Worm (Caenorhabditis elegans) whole organism, L4 larva: Measurements from ENCODE around the gene F31F6.2.

ENCODE experiments used
- F10B5.3 ChIP-seq: sonication (generic microtip); optimal IDR thresholded peaks from 2 replicates; lab custom pipeline; 2016; ENCODE audit warnings: mild to moderate bottlenecking, missing genetic modification characterization, missing compliant biosample characterization
- F49E8.2 ChIP-seq: sonication (generic microtip); optimal IDR thresholded peaks from 2 replicates; lab custom pipeline; 2016; ENCODE audit warnings: missing compliant biosample characterization, mild to moderate bottlenecking, missing genetic modification characterization, borderline replicate concordance
- Y5F2A.4 ChIP-seq: fragments of 200-800 bp; sonication (Bioruptor generic); optimal IDR thresholded peaks from 2 replicates; lab custom pipeline; 2018; ENCODE audit warnings: mild to moderate bottlenecking, missing genetic modification characterization, missing compliant biosample characterization
- ZK337.2 ChIP-seq: fragments of 200-800 bp; sonication (Bioruptor generic); IDR thresholded peaks from 2 replicates; pipeline ENCODE4 v1.3.6; 2022; ENCODE audit warnings: missing genetic modification reagents, missing genetic modification characterization, missing compliant biosample characterization
- aha-1 ChIP-seq: fragments of 150-350 bp; peaks from one replicate; lab custom pipeline; 2014; ENCODE audit warnings: missing biosample characterization, missing genetic modification characterization
- ama-1 ChIP-seq: fragments of 150-350 bp; optimal IDR thresholded peaks from 2 replicates; lab custom pipeline; 2014; ENCODE audit warnings: inconsistent platforms, mixed read lengths
- attf-4 ChIP-seq: sonication (generic microtip); optimal IDR thresholded peaks from 3 replicates; lab custom pipeline; 2017; ENCODE audit warnings: missing biosample characterization, missing genetic modification characterization
- ceh-32 ChIP-seq: sonication (generic microtip); optimal IDR thresholded peaks from 2 replicates; lab custom pipeline; 2016; ENCODE audit warnings: mild to moderate bottlenecking, missing genetic modification characterization, missing compliant biosample characterization; ENCODE audit not compliant: poor library complexity
- ceh-44 ChIP-seq: fragments of 200-800 bp; sonication (Bioruptor generic); IDR thresholded peaks from 2 replicates; pipeline ENCODE4 v1.3.6; 2022; ENCODE audit warnings: missing genetic modification reagents, missing genetic modification characterization, missing compliant biosample characterization
- ces-1 ChIP-seq: fragments of 150-350 bp; sonication (generic microtip); optimal IDR thresholded peaks from 4 replicates; lab custom pipeline; 2014; ENCODE audit warnings: missing biosample characterization, missing genetic modification reagents, missing genetic modification characterization
- dmd-8 ChIP-seq: fragments of 200-800 bp; sonication (Bioruptor generic); IDR thresholded peaks from 2 replicates; pipeline ENCODE4 v1.3.6; 2022; ENCODE audit warnings: missing genetic modification characterization, missing compliant biosample characterization
- dve-1 ChIP-seq: sonication (generic microtip); optimal IDR thresholded peaks from 2 replicates; lab custom pipeline; 2017; ENCODE audit warnings: antibody characterized with exemption, mild to moderate bottlenecking, missing genetic modification characterization, missing compliant biosample characterization; ENCODE audit not compliant: insufficient read depth
- egl-27 ChIP-seq: sonication (generic microtip); optimal IDR thresholded peaks from 3 replicates; lab custom pipeline; 2017; ENCODE audit warnings: missing biosample characterization, missing genetic modification reagents, missing genetic modification characterization
- egl-43 ChIP-seq: fragments of 200-800 bp; sonication (Bioruptor generic); IDR thresholded peaks from 2 replicates; pipeline ENCODE4 v1.3.6; 2022; ENCODE audit warnings: missing genetic modification reagents, missing genetic modification characterization, missing compliant biosample characterization
- fkh-10 ChIP-seq: fragments of 150-350 bp; optimal IDR thresholded peaks from 2 replicates; lab custom pipeline; 2014; ENCODE audit warnings: missing biosample characterization, missing genetic modification reagents, missing genetic modification characterization
- gei-8 ChIP-seq: fragments of 200-800 bp; sonication (Bioruptor generic); optimal IDR thresholded peaks from 2 replicates; lab custom pipeline; 2018; ENCODE audit warnings: mild to moderate bottlenecking, missing genetic modification characterization, missing compliant biosample characterization
- hmg-1.1 ChIP-seq: fragments of 200-800 bp; sonication (Bioruptor generic); IDR thresholded peaks from 2 replicates; pipeline ENCODE4 v1.3.6; 2022; ENCODE audit warnings: missing genetic modification reagents, missing genetic modification characterization, missing compliant biosample characterization
- lin-15B ChIP-seq: fragments of 150-350 bp; sonication (generic microtip); optimal IDR thresholded peaks from 3 replicates; lab custom pipeline; 2014; ENCODE audit warnings: missing biosample characterization, missing genetic modification characterization
- lin-38 ChIP-seq: fragments of 200-800 bp; sonication (Bioruptor generic); IDR thresholded peaks from 2 replicates; pipeline ENCODE4 v1.3.6; 2022; ENCODE audit warnings: missing genetic modification reagents, missing genetic modification characterization, missing compliant biosample characterization
- mdt-29 ChIP-seq: fragments of 200-800 bp; sonication (Bioruptor generic); IDR thresholded peaks from 2 replicates; pipeline ENCODE4 v1.3.6; 2022; ENCODE audit warnings: missing genetic modification reagents, missing genetic modification characterization, missing compliant biosample characterization
- mes-2 ChIP-seq: sonication (generic microtip); optimal IDR thresholded peaks from 2 replicates; lab custom pipeline; 2016; ENCODE audit warnings: missing genotype, mild to moderate bottlenecking, missing genetic modification characterization, missing compliant biosample characterization; ENCODE audit not compliant: poor library complexity, severe bottlenecking
- nhr-11 ChIP-seq: fragments of 150-350 bp; optimal IDR thresholded peaks from 2 replicates; lab custom pipeline; 2014; ENCODE audit warnings: missing biosample characterization, missing genetic modification characterization
- nhr-111 ChIP-seq: fragments of 200-800 bp; sonication (Bioruptor generic); optimal IDR thresholded peaks from 2 replicates; lab custom pipeline; 2018; ENCODE audit warnings: mild to moderate bottlenecking, missing genetic modification characterization, missing compliant biosample characterization
- nhr-42 ChIP-seq: fragments of 200-800 bp; sonication (Bioruptor generic); IDR thresholded peaks from 2 replicates; pipeline ENCODE4 v1.3.6; 2022; ENCODE audit warnings: missing genetic modification characterization, missing compliant biosample characterization
- nhr-48 ChIP-seq: sonication (generic microtip); optimal IDR thresholded peaks from 2 replicates; lab custom pipeline; 2016; ENCODE audit warnings: mild to moderate bottlenecking, missing genetic modification characterization, missing compliant biosample characterization
- nhr-6 ChIP-seq: fragments of 150-350 bp; optimal IDR thresholded peaks from 2 replicates; lab custom pipeline; 2014; ENCODE audit warnings: missing biosample characterization, missing genetic modification characterization
- pqm-1 ChIP-seq: sonication (generic microtip); optimal IDR thresholded peaks from 2 replicates; lab custom pipeline; 2017; ENCODE audit warnings: missing biosample characterization, missing genetic modification characterization
- sdz-12 ChIP-seq: fragments of 200-800 bp; sonication (Bioruptor generic); optimal IDR thresholded peaks from 2 replicates; lab custom pipeline; 2018; ENCODE audit warnings: mild to moderate bottlenecking, missing genetic modification characterization, missing compliant biosample characterization
- set-16 ChIP-seq: fragments of 200-800 bp; sonication (Bioruptor generic); IDR thresholded peaks from 2 replicates; pipeline ENCODE4 v1.3.6; 2022; ENCODE audit warnings: missing genetic modification reagents, missing genetic modification characterization, missing compliant biosample characterization
- skn-1 ChIP-seq: fragments of 150-350 bp; optimal IDR thresholded peaks from 2 replicates; lab custom pipeline; 2014; ENCODE audit warnings: missing biosample characterization, missing genetic modification characterization
- snpc-1.2 ChIP-seq: fragments of 200-800 bp; sonication (Bioruptor generic); IDR thresholded peaks from 2 replicates; pipeline ENCODE4 v1.3.6; 2022; ENCODE audit warnings: missing genetic modification reagents, missing genetic modification characterization, missing compliant biosample characterization
- unc-130 ChIP-seq: sonication (generic microtip); optimal IDR thresholded peaks from 2 replicates; lab custom pipeline; 2016; ENCODE audit warnings: missing genetic modification reagents, missing genetic modification characterization, missing compliant biosample characterization
- unc-62 ChIP-seq, 3 experiments: fragments of 150-350 bp in 1 of 3; sonication (generic microtip); optimal IDR thresholded peaks in 2 of 3; peaks in 1 of 3; 1 replicate in 1 of 3; 2 replicates in 2 of 3; lab custom pipeline; 2014 to 2017; ENCODE audit warnings: missing biosample characterization in 3 of 3, missing genetic modification characterization in 3 of 3, missing genetic modification reagents in 3 of 3, missing genotype in 1 of 3
- vab-7 ChIP-seq: fragments of 200-800 bp; sonication (Bioruptor generic); IDR thresholded peaks from 2 replicates; pipeline ENCODE4 v1.3.6; 2022; ENCODE audit warnings: missing genetic modification reagents, missing genetic modification characterization, missing compliant biosample characterization
- zip-11 ChIP-seq: fragments of 200-800 bp; sonication (Bioruptor generic); IDR thresholded peaks from 2 replicates; pipeline ENCODE4 v1.3.6; 2022; ENCODE audit warnings: missing genetic modification characterization, missing compliant biosample characterization
- zip-2 ChIP-seq: fragments of 150-350 bp; optimal IDR thresholded peaks from 2 replicates; lab custom pipeline; 2014; ENCODE audit warnings: missing biosample characterization, missing genetic modification characterization

Gene F31F6.2

ce11 chrX:14888188-14888587 lies 16.5 kb upstream of the F31F6.2 start, which contains the start of gene daf-6:
Gene daf-6, plus strand, starts transcription at chrX:14888488.
- TF ChIP-seq lin-38 (GFP tag; lab: Robert Waterston, UW) (no peak), gei-8 (no peak), mes-2 (tag; lab: Kevin White, UChicago) (no peak), snpc-1.2 (no peak), hmg-1.1 (no peak), nhr-6 (tag; lab: Kevin White, UChicago) (no peak), sdz-12 (GFP tag; lab: Kevin White, UChicago) (no peak), nhr-42 (GFP tag; lab: Robert Waterston, UW) (no peak)

- no peak for TF ChIP-seq nhr-11 (tag; lab: Kevin White, UChicago)
- peak; percentile 60 for TF ChIP-seq aha-1 (tag; lab: Kevin White, UChicago)
- TF ChIP-seq vab-7 = no peak
- TF ChIP-seq unc-62 (GFP tag; optimal IDR thresholded peaks at IDR 0.05 in 1 of 2; lab: Kevin White, UChicago) = peak in 1 of 2 experiments; percentile 13
- no peak for TF ChIP-seq unc-62 (tag; optimal IDR thresholded peaks at IDR 0.05; lab: Kevin White, UChicago)
These were observed 14.2 kb upstream of the F31F6.2 start for ce11 chrX:14885855-14886254.

DNA sequence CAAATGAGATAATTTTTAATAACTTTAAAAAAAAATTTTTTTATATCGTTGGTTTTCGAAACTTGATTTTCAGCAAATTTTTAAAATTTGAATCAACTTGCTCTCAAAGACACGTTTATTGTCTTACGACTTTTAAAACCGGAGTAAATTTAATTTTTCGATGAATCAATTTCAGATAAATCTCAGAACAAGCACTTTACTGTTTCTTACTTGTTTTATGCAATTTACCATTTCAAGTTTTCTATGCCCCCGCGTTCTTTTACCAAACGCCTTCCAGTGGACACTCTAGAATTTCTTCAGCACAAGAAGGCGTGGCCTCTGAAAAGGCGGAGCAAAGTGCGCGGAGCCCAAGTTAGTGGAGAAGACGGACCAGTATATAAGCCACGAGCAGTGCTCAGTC lies 9.4 kb upstream of the F31F6.2 start, which contains the start of gene flp-8:
Gene flp-8 (plus strand): TSS at position 301 of the 400 bp plus-strand sequence.
- no peak for TF ChIP-seq ces-1 (GFP tag; lab: Kevin White, UChicago)
- TF ChIP-seq egl-27 (tag; lab: Kevin White, UChicago) = no peak
- no peak for TF ChIP-seq F49E8.2
- no peak for TF ChIP-seq zip-2 (tag; lab: Kevin White, UChicago)
- no peak for TF ChIP-seq Y5F2A.4 (GFP tag; lab: Kevin White, UChicago)
- no peak for TF ChIP-seq nhr-111 (GFP tag; lab: Kevin White, UChicago)

- TF ChIP-seq egl-43 (0 out of 2 replicates have a peak, but pooled peaks have one; percentile 51), lin-15B (no peak), ceh-44 (no peak), unc-130 (GFP tag; lab: Kevin White, UChicago) (no peak), zip-11 (no peak), attf-4 (tag; lab: Kevin White, UChicago) (no peak), dmd-8 (GFP tag; lab: Robert Waterston, UW) (no peak), Y5F2A.4 (GFP tag; lab: Kevin White, UChicago) (no peak), skn-1 (no peak), fkh-10 (no peak), F10B5.3 (tag; lab: Kevin White, UChicago) (no peak), set-16 (GFP tag; lab: Robert Waterston, UW) (peak; percentile 62), ceh-32 (tag; lab: Kevin White, UChicago) (no peak)
These were observed 6.0 kb upstream of the F31F6.2 start for ce11 chrX:14877691-14878090.

DNA sequence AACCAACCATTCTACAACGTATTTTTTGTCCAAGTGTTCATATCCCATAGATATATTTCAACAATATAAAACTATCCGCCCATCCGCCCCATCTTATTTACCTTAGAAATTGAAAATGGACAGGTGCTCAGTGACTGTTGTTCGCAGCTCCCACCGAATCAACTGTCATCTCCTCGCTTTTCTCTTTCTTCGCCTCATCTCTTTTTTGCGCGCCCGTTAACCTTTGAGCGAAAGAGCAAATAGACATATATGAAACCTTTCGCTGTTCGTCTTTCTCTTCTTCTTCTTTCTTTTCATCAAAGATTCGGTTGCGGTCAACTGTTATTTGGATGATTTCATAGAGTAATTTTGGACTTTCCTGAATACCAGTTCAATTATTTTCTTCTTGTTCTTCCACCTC lies 4.0 kb upstream of the F31F6.2 start, which contains the start of gene sssh-1:
Gene sssh-1 (plus strand): TSS at position 301 of the 400 bp plus-strand sequence.
- no peak for TF ChIP-seq ama-1 (lab: Kevin White, UChicago)
- no peak for TF ChIP-seq ZK337.2 (GFP tag; lab: Robert Waterston, UW)
- TF ChIP-seq nhr-48 = no peak
- TF ChIP-seq dve-1 = no peak
- TF ChIP-seq ceh-32 (tag; lab: Kevin White, UChicago) = no peak
- TF ChIP-seq mdt-29 (GFP tag; lab: Robert Waterston, UW) = no peak
- TF ChIP-seq pqm-1 = no peak
